Fruit fly (Drosophila melanogaster): ENCODE data around the gene Adat1.

- TF ChIP-seq psq (GFP tag; optimal IDR thresholded peaks at IDR 0.05) (no peak), HLH106 (tag; optimal IDR thresholded peaks at IDR 0.05) (no peak), Jra (GFP tag; optimal IDR thresholded peaks at IDR 0.05) (no peak), pan (optimal IDR thresholded peaks at IDR 0.05) (no peak), Mio (GFP tag; optimal IDR thresholded peaks at IDR 0.05) (no peak), rgr (GFP tag; optimal IDR thresholded peaks at IDR 0.05) (no peak), fru (GFP tag; optimal IDR thresholded peaks at IDR 0.05) (no peak)
Measured at dm6 chr2L:13784155-13784681, 27.1 kb downstream of the Adat1 start, which contains the start of gene CG16890.

All from whole organism, wandering third instar larva.